Fruit fly (Drosophila melanogaster): ENCODE measurements around the gene CG5292.

CG5292 gene

dm6 chr3R:17178140-17178539 lies 26.5 kb downstream of the CG5292 start (continued):
- TF ChIP-seq Sry-δ (GFP tag; optimal IDR thresholded peaks at IDR 0.05) (no peak), lab (GFP tag; optimal IDR thresholded peaks at IDR 0.05) (peak; percentile 61), ro (GFP tag; IDR thresholded peaks at IDR 0.05) (no peak), CG18599 (GFP tag; optimal IDR thresholded peaks at IDR 0.05) (peak; percentile 68), oc (tag; optimal IDR thresholded peaks at IDR 0.05) (no peak), NfI (GFP tag; optimal IDR thresholded peaks at IDR 0.05) (no peak), ind (GFP tag; optimal IDR thresholded peaks at IDR 0.05) (no peak), sna (GFP tag; IDR thresholded peaks at IDR 0.05; ENCODE audit: partially characterized antibody) (no peak), CG13287 (GFP tag; IDR thresholded peaks at IDR 0.05; ENCODE audit: partially characterized antibody) (no peak), Antp (GFP tag; optimal IDR thresholded peaks at IDR 0.05) (no peak), Dref (GFP tag; IDR thresholded peaks at IDR 0.05) (no peak), Hmr (GFP tag; optimal IDR thresholded peaks at IDR 0.05) (peak; percentile 12), Mrtf (GFP tag; IDR thresholded peaks at IDR 0.05) (no peak), ttk (GFP tag; IDR thresholded peaks at IDR 0.05) (no peak), CG8089 (GFP tag; optimal IDR thresholded peaks at IDR 0.05) (no peak), knrl (GFP tag; IDR thresholded peaks at IDR 0.05; ENCODE audit: partially characterized antibody) (no peak), ken (GFP tag; IDR thresholded peaks at IDR 0.05) (no peak), CG34422 (GFP tag; IDR thresholded peaks at IDR 0.05) (no peak), BEAF-32 (GFP tag; optimal IDR thresholded peaks at IDR 0.05) (no peak), Stat92E (GFP tag; optimal IDR thresholded peaks at IDR 0.05) (no peak), Lpt (GFP tag; optimal IDR thresholded peaks at IDR 0.05) (no peak), Meics (GFP tag; optimal IDR thresholded peaks at IDR 0.05) (peak; percentile 21), dati (GFP tag; IDR thresholded peaks at IDR 0.05) (no peak), CG12219 (GFP tag; optimal IDR thresholded peaks at IDR 0.05) (no peak), gce (GFP tag; IDR thresholded peaks at IDR 0.05) (no peak), CG11504 (tag; optimal IDR thresholded peaks at IDR 0.05) (peak; percentile 31), CG4617 (GFP tag; optimal IDR thresholded peaks at IDR 0.05; ENCODE audit: borderline replicate concordance) (no peak), sr (GFP tag; IDR thresholded peaks at IDR 0.05) (no peak), CG13123 (GFP tag; optimal IDR thresholded peaks at IDR 0.05) (no peak)

- TF ChIP-seq CG9727 (GFP tag; optimal IDR thresholded peaks at IDR 0.05) (no peak), NC2β (GFP tag; optimal IDR thresholded peaks at IDR 0.05) (no peak), CG17186 (GFP tag; optimal IDR thresholded peaks at IDR 0.05) (no peak), gce (GFP tag; IDR thresholded peaks at IDR 0.05) (no peak), scrt (GFP tag; optimal IDR thresholded peaks at IDR 0.05) (no peak)
Observed at dm6 chr3R:17192009-17192408, 40.3 kb downstream of the CG5292 start.

dm6 chr3R:17193657-17194056 lies 42.0 kb downstream of the CG5292 start:
- TF ChIP-seq dan (GFP tag; IDR thresholded peaks at IDR 0.05) (no peak), ERR (GFP tag; optimal IDR thresholded peaks at IDR 0.05) (no peak), CG10959 (GFP tag; IDR thresholded peaks at IDR 0.05) (no peak), CG1233 (GFP tag; optimal IDR thresholded peaks at IDR 0.05) (no peak), CG3838 (GFP tag; optimal IDR thresholded peaks at IDR 0.05) (no peak), nerfin-2 (GFP tag; IDR thresholded peaks at IDR 0.05; ENCODE audit: partially characterized antibody) (no peak), Atf3 (GFP tag; optimal IDR thresholded peaks at IDR 0.05) (no peak), CG5245 (GFP tag; optimal IDR thresholded peaks at IDR 0.05) (no peak), HLHmδ (GFP tag; optimal IDR thresholded peaks at IDR 0.05) (no peak), Lpt (GFP tag; optimal IDR thresholded peaks at IDR 0.05) (no peak), CG12942 (GFP tag; optimal IDR thresholded peaks at IDR 0.05) (no peak), CG4820 (GFP tag; optimal IDR thresholded peaks at IDR 0.05) (no peak), phol (tag; optimal IDR thresholded peaks at IDR 0.05) (no peak), unc-4 (GFP tag; IDR thresholded peaks at IDR 0.05; ENCODE audit: partially characterized antibody) (no peak), sug (tag; optimal IDR thresholded peaks at IDR 0.05) (no peak), CG32767 (GFP tag; IDR thresholded peaks at IDR 0.05) (no peak), CG12744 (GFP tag; optimal IDR thresholded peaks at IDR 0.05) (no peak), CG6791 (GFP tag; IDR thresholded peaks at IDR 0.05; ENCODE audit: partially characterized antibody) (no peak), CG32772 (GFP tag; IDR thresholded peaks at IDR 0.05) (no peak)

All from whole organism, embryonic.